Worm (Caenorhabditis elegans) whole organism, L1 larva: ENCODE results near the gene inpp-1.

ENCODE experiments used
- C04F5.9 ChIP-seq: sonication (generic microtip); optimal IDR thresholded peaks from 2 replicates; lab custom pipeline; 2016; ENCODE audit warnings: missing genetic modification characterization, missing compliant biosample characterization
- ama-1 ChIP-seq: fragments of 150-350 bp; optimal IDR thresholded peaks from 2 replicates; lab custom pipeline; 2014
- egl-27 ChIP-seq, 2 experiments: fragments of 150-350 bp in 1 of 2; sonication (generic microtip); optimal IDR thresholded peaks; 3 replicates each; lab custom pipeline; 2017 to 2018; ENCODE audit warnings: missing biosample characterization in 2 of 2, missing genetic modification characterization in 2 of 2, missing genetic modification reagents in 2 of 2
- isw-1 ChIP-seq: fragments of 200-800 bp; sonication (Bioruptor generic); IDR thresholded peaks from 2 replicates; pipeline ENCODE4 v1.3.6; 2022; ENCODE audit warnings: missing genetic modification characterization, missing compliant biosample characterization
- nhr-237 ChIP-seq: fragments of 150-350 bp; optimal IDR thresholded peaks from 2 replicates; lab custom pipeline; 2014; ENCODE audit warnings: missing biosample characterization, missing genetic modification characterization
- nhr-76 ChIP-seq: sonication (generic microtip); optimal IDR thresholded peaks from 2 replicates; lab custom pipeline; 2017; ENCODE audit warnings: missing biosample characterization, missing genetic modification characterization
- snpc-4 ChIP-seq: fragments of 150-350 bp; optimal IDR thresholded peaks from 2 replicates; lab custom pipeline; 2014; ENCODE audit warnings: missing biosample characterization, missing genetic modification characterization
- unc-130 ChIP-seq: fragments of 150-350 bp; optimal IDR thresholded peaks from 2 replicates; lab custom pipeline; 2017; ENCODE audit warnings: missing biosample characterization, missing genetic modification characterization, inconsistent platforms
- unc-62 ChIP-seq: fragments of 150-350 bp; optimal IDR thresholded peaks from 2 replicates; lab custom pipeline; 2014; ENCODE audit warnings: missing biosample characterization, missing genetic modification reagents, missing genetic modification characterization

DNA sequence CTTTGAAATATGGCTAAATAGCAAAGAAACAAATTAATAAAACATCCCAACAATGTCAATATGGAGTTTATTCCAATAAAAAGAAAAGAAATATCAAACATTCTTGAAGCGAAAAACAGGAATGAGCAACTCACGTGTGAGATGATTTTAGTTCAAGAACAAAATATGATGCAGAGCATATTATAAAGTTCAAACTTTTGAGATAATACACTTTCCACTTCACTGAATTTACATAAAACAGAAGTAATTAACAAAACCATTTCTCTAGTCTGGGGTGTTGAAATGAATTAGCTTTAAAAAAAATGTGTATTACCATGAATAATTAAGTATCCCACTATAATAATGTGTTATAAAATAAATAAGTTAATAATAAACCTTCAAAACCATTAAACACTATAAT, 13.0 kb upstream of the inpp-1 start, which contains the start of gene srd-7:
- TF ChIP-seq unc-130 (tag; lab: Kevin White, UChicago) = no peak
- TF ChIP-seq nhr-237 (tag; lab: Kevin White, UChicago) = no peak
- TF ChIP-seq isw-1 = no peak
- no peak for TF ChIP-seq egl-27 (tag; optimal IDR thresholded peaks at IDR 0.05; lab: Kevin White, UChicago)
- TF ChIP-seq nhr-76 (tag; lab: Kevin White, UChicago) = no peak
- TF ChIP-seq unc-62 = no peak
- TF ChIP-seq snpc-4 = no peak
- no peak for TF ChIP-seq ama-1
- no peak for TF ChIP-seq C04F5.9
